Worm (Caenorhabditis elegans): ENCODE measurements around the gene popl-7.
A peak's percentile ranks its signal among the peaks of the same experiment; 100 is the strongest.

Gene popl-7

ce11 chrIV:13395255-13395654 lies 24.8 kb downstream of the popl-7 start (continued):
- peak; percentile 90 for TF ChIP-seq hmg-1.1 (GFP tag; IDR thresholded peaks at IDR 0.05)
- TF ChIP-seq fos-1 (tag; optimal IDR thresholded peaks at IDR 0.05): no peak
- TF ChIP-seq R02D3.7 (tag; optimal IDR thresholded peaks at IDR 0.05): no peak
- peak; percentile 89 for TF ChIP-seq fkh-10 (GFP tag; optimal IDR thresholded peaks at IDR 0.05)
- TF ChIP-seq pha-4 (GFP tag; IDR thresholded peaks at IDR 0.05): peak; percentile 75
- no peak for TF ChIP-seq pha-4 (tag; optimal IDR thresholded peaks at IDR 0.05)
- TF ChIP-seq lin-13 (GFP tag; optimal IDR thresholded peaks at IDR 0.05): peak; percentile 75
- peak; percentile 95 for TF ChIP-seq hlh-30 (tag; optimal IDR thresholded peaks at IDR 0.05; ENCODE audit: insufficient read depth)
- TF ChIP-seq mep-1 (tag; optimal IDR thresholded peaks at IDR 0.05): peak; percentile 85
- peak; percentile 65 for TF ChIP-seq nhr-102 (tag; optimal IDR thresholded peaks at IDR 0.05)
- TF ChIP-seq lin-38 (GFP tag; IDR thresholded peaks at IDR 0.05): peak; percentile 75
- no peak for TF ChIP-seq zip-11 (GFP tag; IDR thresholded peaks at IDR 0.05)
- no peak for TF ChIP-seq nhr-237 (tag; optimal IDR thresholded peaks at IDR 0.05)
- no peak for TF ChIP-seq ces-1 (GFP tag; optimal IDR thresholded peaks at IDR 0.05)
- peak; percentile 82 for TF ChIP-seq nhr-6 (tag; optimal IDR thresholded peaks at IDR 0.05)
- peak; percentile 96 for TF ChIP-seq tra-1 (GFP tag; IDR thresholded peaks at IDR 0.05)
- no peak for TF ChIP-seq zip-2 (tag; optimal IDR thresholded peaks at IDR 0.05)
- TF ChIP-seq ceh-62 (tag; optimal IDR thresholded peaks at IDR 0.05): no peak
- peak; percentile 87 for TF ChIP-seq set-16 (GFP tag; IDR thresholded peaks at IDR 0.05)
- TF ChIP-seq Y48G9A.11 (GFP tag; IDR thresholded peaks at IDR 0.05): no peak
- TF ChIP-seq rbr-2 (tag; optimal IDR thresholded peaks at IDR 0.05): peak; percentile 81
- 0 out of 2 replicates have a peak, but pooled peaks have one; percentile 4 for TF ChIP-seq D1046.2 (GFP tag; IDR thresholded peaks at IDR 0.05)
- peak; percentile 63 to 85 for TF ChIP-seq lsy-2 (tag; optimal IDR thresholded peaks at IDR 0.05)
- no peak for TF ChIP-seq attf-4 (tag; optimal IDR thresholded peaks at IDR 0.05)
- TF ChIP-seq sdz-12 (GFP tag; optimal IDR thresholded peaks at IDR 0.05): no peak
- TF ChIP-seq mxl-3 (GFP tag; optimal IDR thresholded peaks at IDR 0.05): peak; percentile 92
- TF ChIP-seq nhr-111 (GFP tag; optimal IDR thresholded peaks at IDR 0.05): no peak
- TF ChIP-seq F10B5.3 (tag; optimal IDR thresholded peaks at IDR 0.05): no peak
- TF ChIP-seq ceh-82 (tag; optimal IDR thresholded peaks at IDR 0.05): no peak
- TF ChIP-seq ama-1 (optimal IDR thresholded peaks at IDR 0.05): no peak
- no peak for TF ChIP-seq ztf-11 (tag; optimal IDR thresholded peaks at IDR 0.05)
- TF ChIP-seq zag-1 (tag; optimal IDR thresholded peaks at IDR 0.05): no peak
- peak; percentile 21 for TF ChIP-seq zfp-2 (tag; optimal IDR thresholded peaks at IDR 0.05)
- peak; percentile 90 for TF ChIP-seq ctbp-1 (GFP tag; IDR thresholded peaks at IDR 0.05)
- peak; percentile 95 for TF ChIP-seq nhr-48 (tag; optimal IDR thresholded peaks at IDR 0.05)
- TF ChIP-seq mdt-29 (GFP tag; IDR thresholded peaks at IDR 0.05): 0 out of 2 replicates have a peak, but pooled peaks have one; percentile 35
- TF ChIP-seq daf-12 (tag; optimal IDR thresholded peaks at IDR 0.05): no peak
- TF ChIP-seq saeg-2 (GFP tag; IDR thresholded peaks at IDR 0.05): peak; percentile 83
- peak; percentile 93 for TF ChIP-seq ceh-20 (GFP tag; IDR thresholded peaks at IDR 0.05)
- TF ChIP-seq T20F7.1 (GFP tag; optimal IDR thresholded peaks at IDR 0.05): no peak
- TF ChIP-seq F37D6.2 (tag; optimal IDR thresholded peaks at IDR 0.05): peak; percentile 64
- no peak for TF ChIP-seq lin-15B (tag; optimal IDR thresholded peaks at IDR 0.05)
- TF ChIP-seq nhr-11 (tag; optimal IDR thresholded peaks at IDR 0.05): peak; percentile 84
- peak; percentile 100 for TF ChIP-seq aha-1 (tag)
- TF ChIP-seq egl-27 (tag; optimal IDR thresholded peaks at IDR 0.05): peak; percentile 29
- TF ChIP-seq spr-3 (GFP tag; optimal IDR thresholded peaks at IDR 0.05): peak; percentile 6
- peak; percentile 97 for TF ChIP-seq hlh-11 (tag; optimal IDR thresholded peaks at IDR 0.05)
- TF ChIP-seq ZK546.5 (tag; optimal IDR thresholded peaks at IDR 0.05): no peak
- peak; percentile 46 for TF ChIP-seq jun-1 (tag; optimal IDR thresholded peaks at IDR 0.05)
- TF ChIP-seq daf-19 (GFP tag; conservative IDR thresholded peaks at IDR 0.05): no peak
- TF ChIP-seq unc-62 (GFP tag; optimal IDR thresholded peaks at IDR 0.05 in 1 of 2): peak in 1 of 2 experiments; percentile 50
- TF ChIP-seq unc-62 (tag; optimal IDR thresholded peaks at IDR 0.05): no peak
- TF ChIP-seq dmd-8 (GFP tag; IDR thresholded peaks at IDR 0.05): 0 out of 2 replicates have a peak, but pooled peaks have one; percentile 50
- TF ChIP-seq Y5F2A.4 (GFP tag; optimal IDR thresholded peaks at IDR 0.05): no peak
